Fruit fly (Drosophila melanogaster) whole organism, embryonic: ENCODE measurements around the gene Prdm13.

Source experiments
- Asciz ChIP-seq: fragments of 200-800 bp; sonication (Bioruptor generic); optimal IDR thresholded peaks from 2 replicates; lab custom pipeline; 2017; ENCODE audit warnings: missing biosample characterization, mild to moderate bottlenecking, missing genetic modification characterization, missing genetic modification reagents
- BtbVII ChIP-seq: fragments of 200-800 bp; sonication (Bioruptor generic); optimal IDR thresholded peaks from 3 replicates; lab custom pipeline; 2017; ENCODE audit warnings: missing biosample characterization, mild to moderate bottlenecking, missing genetic modification characterization
- CG1024 ChIP-seq: fragments of 200-800 bp; sonication (Bioruptor generic); IDR thresholded peaks from 2 replicates; pipeline ENCODE4 v1.3.6; 2022; ENCODE audit warnings: missing biosample characterization, missing genetic modification characterization
- CG10321 ChIP-seq: fragments of 200-800 bp; sonication (Bioruptor generic); IDR thresholded peaks from 2 replicates; pipeline ENCODE4 v1.3.6; 2022; ENCODE audit warnings: missing biosample characterization, missing genetic modification characterization
- CG11085 ChIP-seq: fragments of 200-800 bp; sonication (Bioruptor generic); IDR thresholded peaks from 2 replicates; pipeline ENCODE4 v1.3.6; 2022; ENCODE audit warnings: missing biosample characterization, missing genetic modification characterization
- CG11695 ChIP-seq: fragments of 200-800 bp; sonication (Bioruptor generic); IDR thresholded peaks from 3 replicates; pipeline ENCODE4 v1.3.6; 2022; ENCODE audit warnings: missing biosample characterization, missing genetic modification characterization
- CG12391 ChIP-seq: fragments of 200-800 bp; sonication (Bioruptor generic); optimal IDR thresholded peaks from 3 replicates; lab custom pipeline; 2018; ENCODE audit warnings: missing biosample characterization, mild to moderate bottlenecking, missing genetic modification characterization, moderate library complexity
- CG15073 ChIP-seq: fragments of 200-800 bp; sonication (Bioruptor generic); optimal IDR thresholded peaks from 2 replicates; lab custom pipeline; 2016; ENCODE audit warnings: missing biosample characterization, missing genetic modification characterization
- CG15696 ChIP-seq: fragments of 200-800 bp; sonication (Bioruptor generic); optimal IDR thresholded peaks from 2 replicates; lab custom pipeline; 2019; ENCODE audit warnings: missing biosample characterization, mild to moderate bottlenecking, missing genetic modification characterization, moderate library complexity
- CG18262 ChIP-seq: fragments of 200-800 bp; optimal IDR thresholded peaks from 3 replicates; lab custom pipeline; 2019; ENCODE audit warnings: missing biosample characterization, mild to moderate bottlenecking, missing genetic modification characterization, moderate library complexity
- CG18764 ChIP-seq: fragments of 200-800 bp; sonication (Bioruptor generic); optimal IDR thresholded peaks from 3 replicates; lab custom pipeline; 2016; ENCODE audit warnings: missing biosample characterization, missing genetic modification characterization
- CG2116 ChIP-seq: fragments of 200-800 bp; sonication (Bioruptor generic); optimal IDR thresholded peaks from 3 replicates; lab custom pipeline; 2018; ENCODE audit warnings: missing biosample characterization, mild to moderate bottlenecking, missing genetic modification characterization
- CG2120 ChIP-seq: fragments of 200-800 bp; sonication (Bioruptor generic); optimal IDR thresholded peaks from 3 replicates; lab custom pipeline; 2016; ENCODE audit warnings: missing biosample characterization, missing genetic modification characterization
- CG2202 ChIP-seq: fragments of 200-800 bp; sonication (Bioruptor generic); optimal IDR thresholded peaks from 2 replicates; lab custom pipeline; 2018; ENCODE audit warnings: missing biosample characterization, mild to moderate bottlenecking, missing genetic modification characterization
- CG30431 ChIP-seq: fragments of 200-800 bp; sonication (Bioruptor generic); optimal IDR thresholded peaks from 2 replicates; lab custom pipeline; 2017; ENCODE audit warnings: missing biosample characterization, missing genetic modification characterization
- CG34224 ChIP-seq: fragments of 200-800 bp; sonication (Bioruptor generic); IDR thresholded peaks from 3 replicates; pipeline ENCODE4 v1.3.6; 2022; ENCODE audit warnings: missing biosample characterization, missing genetic modification characterization; ENCODE audit not compliant: partially characterized antibody
- CG3847 ChIP-seq: fragments of 200-800 bp; sonication (Bioruptor generic); IDR thresholded peaks from 2 replicates; pipeline ENCODE4 v1.3.6; 2022; ENCODE audit warnings: missing biosample characterization, missing genetic modification characterization
- CG4424 ChIP-seq: fragments of 200-800 bp; sonication (Bioruptor generic); optimal IDR thresholded peaks from 3 replicates; lab custom pipeline; 2016; ENCODE audit warnings: missing biosample characterization, missing genetic modification characterization
- CG4730 ChIP-seq: fragments of 200-800 bp; sonication (Bioruptor generic); IDR thresholded peaks from 2 replicates; pipeline ENCODE4 v1.3.6; 2022; ENCODE audit warnings: missing biosample characterization, missing genetic modification characterization
- CG6683 ChIP-seq: fragments of 200-800 bp; sonication (Bioruptor generic); optimal IDR thresholded peaks from 2 replicates; lab custom pipeline; 2017; ENCODE audit warnings: missing biosample characterization, mild to moderate bottlenecking, missing genetic modification characterization, missing genetic modification reagents
- CG7987 ChIP-seq: fragments of 200-800 bp; sonication (Bioruptor generic); optimal IDR thresholded peaks from 2 replicates; lab custom pipeline; 2018; ENCODE audit warnings: missing biosample characterization, mild to moderate bottlenecking, missing genetic modification characterization, moderate library complexity
- CG8944 ChIP-seq: fragments of 200-800 bp; sonication (Bioruptor generic); optimal IDR thresholded peaks from 3 replicates; lab custom pipeline; 2016; ENCODE audit warnings: missing biosample characterization, missing genetic modification characterization
- CHES-1-like ChIP-seq: fragments of 200-800 bp; sonication (Bioruptor generic); optimal IDR thresholded peaks from 2 replicates; lab custom pipeline; 2016; ENCODE audit warnings: missing biosample characterization, missing genetic modification characterization
- HLHmδ ChIP-seq: fragments of 200-800 bp; sonication (Bioruptor generic); optimal IDR thresholded peaks from 2 replicates; lab custom pipeline; 2018; ENCODE audit warnings: missing biosample characterization, mild to moderate bottlenecking, missing genetic modification characterization, moderate library complexity
- Hand ChIP-seq: fragments of 200-800 bp; sonication (Bioruptor generic); optimal IDR thresholded peaks from 2 replicates; lab custom pipeline; 2017; ENCODE audit warnings: mild to moderate bottlenecking, missing biosample characterization, missing genetic modification reagents, missing genetic modification characterization
- Hr51 ChIP-seq, 2 experiments: fragments of 200-800 bp; sonication (Bioruptor generic); optimal IDR thresholded peaks; 2 replicates in 1 of 2; 3 replicates in 1 of 2; lab custom pipeline; 2016 to 2018; ENCODE audit warnings: missing biosample characterization in 2 of 2, missing genetic modification characterization in 2 of 2, mild to moderate bottlenecking in 1 of 2, moderate library complexity in 1 of 2
- Lim3 ChIP-seq: fragments of 200-800 bp; sonication (Bioruptor generic); IDR thresholded peaks from 2 replicates; pipeline ENCODE4 v1.3.6; 2022; ENCODE audit warnings: missing biosample characterization, missing genetic modification characterization
- Oli ChIP-seq: fragments of 200-800 bp; sonication (Bioruptor generic); optimal IDR thresholded peaks from 2 replicates; lab custom pipeline; 2018; ENCODE audit warnings: missing biosample characterization, mild to moderate bottlenecking, missing genetic modification characterization, moderate library complexity
- Opbp ChIP-seq: fragments of 200-800 bp; sonication (Bioruptor generic); IDR thresholded peaks from 3 replicates; pipeline ENCODE4 v1.3.6; 2022; ENCODE audit warnings: missing biosample characterization, missing genetic modification characterization; ENCODE audit not compliant: partially characterized antibody
- TFAM ChIP-seq: fragments of 200-800 bp; sonication (Bioruptor generic); optimal IDR thresholded peaks from 2 replicates; lab custom pipeline; 2017; ENCODE audit warnings: missing biosample characterization, missing genetic modification characterization, inconsistent platforms
- Tbp ChIP-seq: fragments of >200 bp; optimal IDR thresholded peaks from 2 replicates; lab custom pipeline; 2018; ENCODE audit warnings: missing biosample characterization, missing genetic modification characterization
- Xbp1 ChIP-seq: fragments of 200-800 bp; sonication (Bioruptor generic); optimal IDR thresholded peaks from 3 replicates; lab custom pipeline; 2016; ENCODE audit warnings: missing biosample characterization, mild to moderate bottlenecking, missing genetic modification characterization
- bbx ChIP-seq: fragments of 200-800 bp; sonication (Bioruptor generic); IDR thresholded peaks from 2 replicates; pipeline ENCODE4 v1.3.6; 2022; ENCODE audit warnings: missing biosample characterization, missing genetic modification characterization; ENCODE audit not compliant: partially characterized antibody
- btn ChIP-seq: fragments of 200-800 bp; sonication (Bioruptor generic); optimal IDR thresholded peaks from 2 replicates; lab custom pipeline; 2016; ENCODE audit warnings: missing biosample characterization, missing genetic modification characterization
- chif ChIP-seq, 2 experiments: fragments of 200-800 bp; sonication (Bioruptor generic); optimal IDR thresholded peaks; 3 replicates each; lab custom pipeline; 2016; ENCODE audit warnings: missing biosample characterization in 2 of 2, missing genetic modification characterization in 2 of 2
- ci ChIP-seq: fragments of 200-800 bp; sonication (Bioruptor generic); IDR thresholded peaks from 3 replicates; pipeline ENCODE4 v1.3.6; 2022; ENCODE audit warnings: missing biosample characterization, missing genetic modification characterization
- gcm ChIP-seq: fragments of 200-800 bp; sonication (Bioruptor generic); optimal IDR thresholded peaks from 2 replicates; lab custom pipeline; 2019; ENCODE audit warnings: missing biosample characterization, mild to moderate bottlenecking, missing genetic modification characterization, moderate library complexity
- gsb ChIP-seq: fragments of 200-800 bp; sonication (Bioruptor generic); IDR thresholded peaks from 2 replicates; pipeline ENCODE4 v1.3.6; 2022; ENCODE audit warnings: missing biosample characterization, missing genetic modification characterization
- maf-S ChIP-seq: fragments of 200-800 bp; sonication (Bioruptor generic); optimal IDR thresholded peaks from 2 replicates; lab custom pipeline; 2016; ENCODE audit warnings: missing biosample characterization, missing genetic modification characterization
- mld ChIP-seq: fragments of 200-800 bp; sonication (Bioruptor generic); IDR thresholded peaks from 3 replicates; pipeline ENCODE4 v1.3.6; 2022; ENCODE audit warnings: missing biosample characterization, missing genetic modification characterization; ENCODE audit not compliant: partially characterized antibody
- oc ChIP-seq: fragments of 200-800 bp; sonication (Bioruptor generic); optimal IDR thresholded peaks from 2 replicates; lab custom pipeline; 2018; ENCODE audit warnings: missing biosample characterization, mild to moderate bottlenecking, missing genetic modification characterization, moderate library complexity
- pros ChIP-seq: fragments of 200-800 bp; sonication (Bioruptor generic); optimal IDR thresholded peaks from 3 replicates; lab custom pipeline; 2019; ENCODE audit warnings: missing biosample characterization, mild to moderate bottlenecking, missing genetic modification characterization, moderate library complexity
- ranshi ChIP-seq: fragments of 200-800 bp; sonication (Bioruptor generic); IDR thresholded peaks from 2 replicates; pipeline ENCODE4 v1.3.6; 2022; ENCODE audit warnings: missing biosample characterization, missing genetic modification characterization
- ro ChIP-seq: fragments of 200-800 bp; sonication (Bioruptor generic); IDR thresholded peaks from 2 replicates; pipeline ENCODE4 v1.3.6; 2022; ENCODE audit warnings: missing biosample characterization, missing genetic modification characterization
- scrt ChIP-seq: fragments of 200-800 bp; sonication (Bioruptor generic); optimal IDR thresholded peaks from 2 replicates; lab custom pipeline; 2018; ENCODE audit warnings: missing biosample characterization, mild to moderate bottlenecking, missing genetic modification characterization, moderate library complexity
- ttk ChIP-seq: fragments of 200-800 bp; sonication (Bioruptor generic); IDR thresholded peaks from 2 replicates; pipeline ENCODE4 v2.1.2; 2022; ENCODE audit warnings: missing biosample characterization, missing genetic modification characterization
- unpg ChIP-seq: fragments of 200-800 bp; sonication (Bioruptor generic); optimal IDR thresholded peaks from 3 replicates; lab custom pipeline; 2018; ENCODE audit warnings: missing biosample characterization, mild to moderate bottlenecking, missing genetic modification characterization, moderate library complexity
- zen ChIP-seq: fragments of 200-800 bp; sonication (Bioruptor generic); optimal IDR thresholded peaks from 3 replicates; lab custom pipeline; 2018; ENCODE audit warnings: missing biosample characterization, mild to moderate bottlenecking, missing genetic modification characterization, moderate library complexity

Prdm13 gene

DNA sequence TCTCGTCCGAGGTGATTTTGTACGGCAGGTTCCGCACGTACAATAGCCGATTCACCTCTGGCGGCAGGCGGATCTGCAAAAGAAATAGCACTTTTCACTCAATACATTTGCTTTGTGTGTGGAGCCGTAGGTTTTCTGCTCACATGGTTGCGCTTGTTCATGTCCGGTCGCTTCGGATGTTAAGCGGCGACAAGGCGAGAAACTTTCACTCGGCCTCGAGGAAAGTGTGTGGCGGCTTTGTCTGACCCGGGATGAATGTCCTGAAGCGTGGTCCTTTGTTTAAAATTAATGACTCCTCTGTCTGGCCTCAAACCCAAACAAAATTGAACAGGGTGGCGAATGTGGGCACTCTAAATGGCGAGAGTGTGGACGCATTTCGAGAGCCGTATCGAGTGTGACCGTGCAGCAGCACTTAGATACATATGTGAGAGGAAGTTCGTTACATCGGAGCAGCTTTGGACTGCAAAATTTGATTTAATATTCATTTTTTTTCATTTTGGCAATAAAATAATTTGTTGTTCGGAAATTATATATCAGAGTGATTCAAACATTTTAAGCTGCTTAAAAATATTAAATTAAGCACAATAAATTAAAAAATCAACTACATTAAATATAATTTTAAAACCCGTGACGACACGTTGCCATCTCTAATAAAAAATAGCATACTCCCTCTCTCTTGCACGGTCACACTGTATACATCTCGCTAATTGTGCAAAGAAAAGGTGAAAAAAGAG, 30.1 kb downstream of the Prdm13 start, which contains the start of the genes Sf3b6 and Tnpo (continued):
- peak; percentile 69 for TF ChIP-seq CG2116 (GFP tag; lab: Kevin White, UChicago)
- TF ChIP-seq CG30431 (GFP tag; lab: Kevin White, UChicago): peak; percentile 79
- no peak for TF ChIP-seq Lim3 (GFP tag; lab: Robert Waterston, UW)
- TF ChIP-seq ro: peak; percentile 48; the same call in 1 of the 2 replicates
- TF ChIP-seq gsb (GFP tag; lab: Robert Waterston, UW): peak; percentile 58
- peak; percentile 41; the same call in 1 of the 2 replicates for TF ChIP-seq CG1024
- no peak for TF ChIP-seq unpg (GFP tag; lab: Kevin White, UChicago)
- TF ChIP-seq Asciz (GFP tag; lab: Kevin White, UChicago): no peak
- peak; percentile 66 for TF ChIP-seq CHES-1-like
- peak; percentile 89 for TF ChIP-seq CG15696 (tag; lab: Kevin White, UChicago)
- peak; percentile 63 for TF ChIP-seq CG11085
- peak; percentile 54 for TF ChIP-seq CG2202 (tag; lab: Kevin White, UChicago)
- peak; percentile 16 for TF ChIP-seq HLHmδ (GFP tag; lab: Kevin White, UChicago)
- peak; percentile 82 for TF ChIP-seq ttk
- TF ChIP-seq ranshi (GFP tag; lab: Robert Waterston, UW): peak; percentile 89; the same call in 1 of the 2 replicates
- TF ChIP-seq Hand: peak; percentile 2
- no peak for TF ChIP-seq CG10321 (GFP tag; lab: Robert Waterston, UW)
- TF ChIP-seq ci (GFP tag; lab: Robert Waterston, UW): peak; percentile 73; the same call in 2 of the 3 replicates
- peak; percentile 43 for TF ChIP-seq CG8944 (GFP tag; lab: Kevin White, UChicago)
- TF ChIP-seq Tbp (GFP tag; lab: Kevin White, UChicago): no peak
- peak; percentile 49 to 74 for TF ChIP-seq chif (GFP tag; optimal IDR thresholded peaks at IDR 0.05; lab: Kevin White, UChicago)
- TF ChIP-seq CG7987 (GFP tag; lab: Kevin White, UChicago): peak; percentile 2
- peak; percentile 83 for TF ChIP-seq zen (tag; lab: Kevin White, UChicago)
- peak; percentile 34 for TF ChIP-seq CG6683 (GFP tag; lab: Kevin White, UChicago)
- TF ChIP-seq gcm: no peak
- TF ChIP-seq CG4730: peak; percentile 69
- peak; percentile 90 for TF ChIP-seq CG3847 (GFP tag; lab: Robert Waterston, UW)
- peak; percentile 46 for TF ChIP-seq maf-S (GFP tag; lab: Kevin White, UChicago)
- TF ChIP-seq CG18262 (tag; lab: Kevin White, UChicago): peak; percentile 87
- no peak for TF ChIP-seq btn (GFP tag; lab: Kevin White, UChicago)
- peak; percentile 91 for TF ChIP-seq CG12391
- TF ChIP-seq mld (GFP tag; lab: Robert Waterston, UW): 0 out of 3 replicates have a peak, but pooled peaks have one; percentile 12
- no peak for TF ChIP-seq TFAM (GFP tag; lab: Kevin White, UChicago)
- TF ChIP-seq BtbVII (GFP tag; lab: Kevin White, UChicago): no peak
- peak; percentile 39 for TF ChIP-seq CG15073 (GFP tag; lab: Kevin White, UChicago)
- peak; percentile 65 for TF ChIP-seq scrt (GFP tag; lab: Kevin White, UChicago)
- TF ChIP-seq Xbp1 (GFP tag; lab: Kevin White, UChicago): peak; percentile 90
- peak in 1 of 2 experiments; percentile 55 for TF ChIP-seq Hr51 (GFP tag; optimal IDR thresholded peaks at IDR 0.05; lab: Kevin White, UChicago)
- peak; percentile 64 for TF ChIP-seq CG18764 (GFP tag; lab: Kevin White, UChicago)
- no peak for TF ChIP-seq pros (GFP tag; lab: Kevin White, UChicago)
- no peak for TF ChIP-seq Opbp (GFP tag; lab: Robert Waterston, UW)
- TF ChIP-seq CG11695 (GFP tag; lab: Robert Waterston, UW): peak; percentile 68
- TF ChIP-seq bbx: 0 out of 2 replicates have a peak, but pooled peaks have one; percentile 17
- peak; percentile 91 for TF ChIP-seq CG2120
- no peak for TF ChIP-seq oc (tag; lab: Kevin White, UChicago)
- TF ChIP-seq CG4424 (GFP tag; lab: Kevin White, UChicago): peak; percentile 89
- peak; percentile 36 for TF ChIP-seq CG34224 (GFP tag; lab: Robert Waterston, UW)
- peak; percentile 81 for TF ChIP-seq Oli (tag; lab: Kevin White, UChicago)
